Fruit fly (Drosophila melanogaster) whole organism, embryonic: ENCODE results near the gene Dsp1.
A peak's percentile ranks its signal among the peaks of the same experiment; 100 is the strongest.

Source experiments
- CG10209 ChIP-seq: fragments of 200-800 bp; sonication (Bioruptor generic); optimal IDR thresholded peaks from 3 replicates; lab custom pipeline; 2017; ENCODE audit warnings: missing biosample characterization, mild to moderate bottlenecking, missing genetic modification characterization, missing genetic modification reagents
- CG11085 ChIP-seq: fragments of 200-800 bp; sonication (Bioruptor generic); IDR thresholded peaks from 2 replicates; pipeline ENCODE4 v1.3.6; 2022; ENCODE audit warnings: missing biosample characterization, missing genetic modification characterization
- CG11398 ChIP-seq: fragments of 200-800 bp; sonication (Bioruptor generic); optimal IDR thresholded peaks from 2 replicates; lab custom pipeline; 2016; ENCODE audit warnings: missing biosample characterization, missing genetic modification characterization
- CG12104 ChIP-seq: fragments of 200-800 bp; sonication (Bioruptor generic); optimal IDR thresholded peaks from 3 replicates; lab custom pipeline; 2016; ENCODE audit warnings: missing biosample characterization, missing genetic modification characterization
- CG13894 ChIP-seq: fragments of 200-800 bp; sonication (Bioruptor generic); optimal IDR thresholded peaks from 3 replicates; lab custom pipeline; 2018; ENCODE audit warnings: missing biosample characterization, mild to moderate bottlenecking, missing genetic modification characterization, moderate library complexity
- CG14710 ChIP-seq: fragments of 200-800 bp; sonication (Bioruptor generic); optimal IDR thresholded peaks from 3 replicates; lab custom pipeline; 2019; ENCODE audit warnings: missing biosample characterization, mild to moderate bottlenecking, missing genetic modification characterization, moderate library complexity
- CG14965 ChIP-seq: fragments of 200-800 bp; sonication (Bioruptor generic); optimal IDR thresholded peaks from 2 replicates; lab custom pipeline; 2016; ENCODE audit warnings: missing biosample characterization, missing genetic modification characterization, borderline replicate concordance
- CG1647 ChIP-seq: fragments of 200-800 bp; sonication (Bioruptor generic); optimal IDR thresholded peaks from 3 replicates; lab custom pipeline; 2016; ENCODE audit warnings: missing biosample characterization, missing genetic modification characterization
- CG16815 ChIP-seq: fragments of 200-800 bp; sonication (Bioruptor generic); optimal IDR thresholded peaks from 3 replicates; lab custom pipeline; 2017; ENCODE audit warnings: missing biosample characterization, mild to moderate bottlenecking, missing genetic modification characterization
- CG18011 ChIP-seq: fragments of 200-800 bp; sonication (Bioruptor generic); optimal IDR thresholded peaks from 2 replicates; lab custom pipeline; 2017; ENCODE audit warnings: missing biosample characterization, missing genetic modification characterization, mild to moderate bottlenecking, moderate library complexity, missing genotype
- CG18599 ChIP-seq: fragments of 200-800 bp; sonication (Bioruptor generic); optimal IDR thresholded peaks from 3 replicates; lab custom pipeline; 2017; ENCODE audit warnings: missing biosample characterization, missing genetic modification characterization, mild to moderate bottlenecking, moderate library complexity, missing genetic modification reagents
- CG2129 ChIP-seq: fragments of 200-800 bp; sonication (Bioruptor generic); IDR thresholded peaks from 2 replicates; pipeline ENCODE4 v1.3.6; 2022; ENCODE audit warnings: missing biosample characterization, missing genetic modification characterization; ENCODE audit not compliant: partially characterized antibody
- CG30403 ChIP-seq: fragments of 200-800 bp; sonication (Bioruptor generic); optimal IDR thresholded peaks from 3 replicates; lab custom pipeline; 2016; ENCODE audit warnings: missing biosample characterization, missing genetic modification characterization
- CG31441 ChIP-seq: fragments of 200-800 bp; sonication (Bioruptor generic); IDR thresholded peaks from 2 replicates; pipeline ENCODE4 v1.3.6; 2022; ENCODE audit warnings: missing biosample characterization, missing genetic modification characterization
- CG32532 ChIP-seq: fragments of 200-800 bp; sonication (Bioruptor generic); IDR thresholded peaks from 2 replicates; pipeline ENCODE4 v1.3.6; 2022; ENCODE audit warnings: missing biosample characterization, missing genetic modification characterization
- CG3838 ChIP-seq: fragments of 200-800 bp; sonication (Bioruptor generic); optimal IDR thresholded peaks from 3 replicates; lab custom pipeline; 2016; ENCODE audit warnings: missing biosample characterization, missing genetic modification characterization
- CG5180 ChIP-seq: fragments of 200-800 bp; sonication (Bioruptor generic); optimal IDR thresholded peaks from 3 replicates; lab custom pipeline; 2017; ENCODE audit warnings: missing biosample characterization, missing genetic modification characterization, mild to moderate bottlenecking, moderate library complexity, missing genetic modification reagents
- CG6254 ChIP-seq: fragments of 200-800 bp; sonication (Bioruptor generic); optimal IDR thresholded peaks from 3 replicates; lab custom pipeline; 2017; ENCODE audit warnings: mild to moderate bottlenecking, missing biosample characterization, missing genetic modification reagents, missing genetic modification characterization
- CG6683 ChIP-seq: fragments of 200-800 bp; sonication (Bioruptor generic); optimal IDR thresholded peaks from 2 replicates; lab custom pipeline; 2017; ENCODE audit warnings: missing biosample characterization, mild to moderate bottlenecking, missing genetic modification characterization, missing genetic modification reagents
- CG7556 ChIP-seq: fragments of 200-800 bp; sonication (Bioruptor generic); optimal IDR thresholded peaks from 2 replicates; lab custom pipeline; 2017; ENCODE audit warnings: missing biosample characterization, mild to moderate bottlenecking, missing genetic modification characterization
- CG7928 ChIP-seq: fragments of 200-800 bp; sonication (Bioruptor generic); optimal IDR thresholded peaks from 2 replicates; lab custom pipeline; 2017; ENCODE audit warnings: missing biosample characterization, mild to moderate bottlenecking, missing genetic modification characterization
- Doc2 ChIP-seq: fragments of 200-800 bp; sonication (Bioruptor generic); IDR thresholded peaks from 2 replicates; pipeline ENCODE4 v1.3.6; 2022; ENCODE audit warnings: missing biosample characterization, missing genetic modification characterization
- ERR ChIP-seq: fragments of 200-800 bp; sonication (Bioruptor generic); optimal IDR thresholded peaks from 2 replicates; lab custom pipeline; 2016; ENCODE audit warnings: missing biosample characterization, missing genetic modification characterization
- Eip74EF ChIP-seq, 2 experiments: fragments of 200-800 bp in 1 of 2; fragments of >200 bp in 1 of 2; sonication (Bioruptor generic) in 1 of 2; optimal IDR thresholded peaks; 2 replicates each; lab custom pipeline; 2017 to 2019; ENCODE audit warnings: missing biosample characterization in 2 of 2, missing genetic modification characterization in 2 of 2, mild to moderate bottlenecking in 1 of 2, moderate library complexity in 1 of 2
- Ets65A ChIP-seq: fragments of 200-800 bp; sonication (Bioruptor generic); peaks from one replicate; lab custom pipeline; 2016; ENCODE audit warnings: missing biosample characterization, missing genetic modification characterization
- GATAe ChIP-seq: fragments of 200-800 bp; sonication (Bioruptor generic); conservative IDR thresholded peaks from 2 replicates; pipeline ENCODE4 v1.3.6; 2022; ENCODE audit warnings: missing biosample characterization, missing genetic modification characterization
- HLH54F ChIP-seq: fragments of 200-800 bp; sonication (Bioruptor generic); optimal IDR thresholded peaks from 3 replicates; lab custom pipeline; 2016; ENCODE audit warnings: missing biosample characterization, missing genetic modification characterization
- Hr3 ChIP-seq: fragments of 200-800 bp; sonication (Bioruptor generic); optimal IDR thresholded peaks from 3 replicates; lab custom pipeline; 2016; ENCODE audit warnings: missing biosample characterization, missing genetic modification characterization
- Hr51 ChIP-seq, 2 experiments: fragments of 200-800 bp; sonication (Bioruptor generic); optimal IDR thresholded peaks; 2 replicates in 1 of 2; 3 replicates in 1 of 2; lab custom pipeline; 2016 to 2018; ENCODE audit warnings: missing biosample characterization in 2 of 2, missing genetic modification characterization in 2 of 2, mild to moderate bottlenecking in 1 of 2, moderate library complexity in 1 of 2
- Poxn ChIP-seq: fragments of 200-800 bp; sonication (Bioruptor generic); IDR thresholded peaks from 2 replicates; pipeline ENCODE4 v1.3.6; 2022; ENCODE audit warnings: missing biosample characterization, missing genetic modification characterization
- Ravus ChIP-seq: fragments of 200-800 bp; sonication (Bioruptor generic); IDR thresholded peaks from 2 replicates; pipeline ENCODE4 v1.3.6; 2022; ENCODE audit warnings: missing biosample characterization, missing genetic modification characterization
- Six4 ChIP-seq: fragments of 200-800 bp; sonication (Bioruptor generic); optimal IDR thresholded peaks from 2 replicates; lab custom pipeline; 2016; ENCODE audit warnings: missing biosample characterization, missing genetic modification characterization
- az2 ChIP-seq: fragments of 200-800 bp; sonication (Bioruptor generic); optimal IDR thresholded peaks from 3 replicates; lab custom pipeline; 2016; ENCODE audit warnings: missing biosample characterization, missing genetic modification characterization
- bsh ChIP-seq, 2 experiments: fragments of 200-800 bp; sonication (Bioruptor generic); optimal IDR thresholded peaks; 2 replicates each; lab custom pipeline; 2017 to 2018; ENCODE audit warnings: mild to moderate bottlenecking in 2 of 2, missing biosample characterization in 2 of 2, missing genetic modification characterization in 2 of 2, moderate library complexity in 1 of 2
- chm ChIP-seq: fragments of 200-800 bp; sonication (Bioruptor generic); IDR thresholded peaks from 2 replicates; pipeline ENCODE4 v1.3.6; 2022; ENCODE audit warnings: missing biosample characterization, missing genetic modification characterization
- dimm ChIP-seq: fragments of 200-800 bp; sonication (Bioruptor generic); IDR thresholded peaks from 2 replicates; pipeline ENCODE4 v1.3.6; 2022; ENCODE audit warnings: missing biosample characterization, missing genetic modification characterization
- ind ChIP-seq: fragments of 200-800 bp; sonication (Bioruptor generic); optimal IDR thresholded peaks from 3 replicates; lab custom pipeline; 2016; ENCODE audit warnings: missing biosample characterization, missing genetic modification characterization
- jigr1 ChIP-seq: fragments of 200-800 bp; sonication (Bioruptor generic); IDR thresholded peaks from 3 replicates; pipeline ENCODE4 v1.3.6; 2022; ENCODE audit warnings: missing biosample characterization, missing genetic modification characterization
- klu ChIP-seq: fragments of 200-800 bp; sonication (Bioruptor generic); IDR thresholded peaks from 2 replicates; pipeline ENCODE4 v1.3.6; 2022; ENCODE audit warnings: missing biosample characterization, missing genetic modification characterization
- knrl ChIP-seq: fragments of 200-800 bp; sonication (Bioruptor generic); IDR thresholded peaks from 3 replicates; pipeline ENCODE4 v1.3.6; 2022; ENCODE audit warnings: missing biosample characterization, missing genetic modification characterization; ENCODE audit not compliant: partially characterized antibody
- pan ChIP-seq, 4 experiments: fragments of >200 bp in 3 of 4; fragments of 200-800 bp in 1 of 4; sonication (Bioruptor generic) in 1 of 4; optimal IDR thresholded peaks in 3 of 4; IDR thresholded peaks in 1 of 4; 2 replicates each; pipeline versions ENCODE4 v1.3.6 to Lab custom; 2017 to 2022; ENCODE audit warnings: missing biosample characterization in 2 of 4, missing genetic modification characterization in 2 of 4, mixed read lengths in 1 of 4
- pros ChIP-seq: fragments of 200-800 bp; sonication (Bioruptor generic); optimal IDR thresholded peaks from 3 replicates; lab custom pipeline; 2019; ENCODE audit warnings: missing biosample characterization, mild to moderate bottlenecking, missing genetic modification characterization, moderate library complexity
- rib ChIP-seq: fragments of 200-800 bp; sonication (Bioruptor generic); IDR thresholded peaks from 2 replicates; pipeline ENCODE4 v1.3.6; 2022; ENCODE audit warnings: missing biosample characterization, missing genetic modification characterization
- ro ChIP-seq: fragments of 200-800 bp; sonication (Bioruptor generic); IDR thresholded peaks from 2 replicates; pipeline ENCODE4 v1.3.6; 2022; ENCODE audit warnings: missing biosample characterization, missing genetic modification characterization
- run ChIP-seq: fragments of 200-800 bp; sonication (Bioruptor generic); optimal IDR thresholded peaks from 3 replicates; lab custom pipeline; 2018; ENCODE audit warnings: missing biosample characterization, mild to moderate bottlenecking, missing genetic modification characterization
- sens-2 ChIP-seq: fragments of 200-800 bp; sonication (Bioruptor generic); IDR thresholded peaks from 2 replicates; pipeline ENCODE4 v1.3.6; 2022; ENCODE audit warnings: missing biosample characterization, missing genetic modification characterization
- ssp ChIP-seq: fragments of 200-800 bp; sonication (Bioruptor generic); IDR thresholded peaks from 2 replicates; pipeline ENCODE4 v1.3.6; 2022; ENCODE audit warnings: missing biosample characterization, missing genetic modification characterization
- zfh1 ChIP-seq: fragments of 200-800 bp; sonication (Bioruptor generic); IDR thresholded peaks from 3 replicates; pipeline ENCODE4 v1.3.6; 2022; ENCODE audit warnings: missing biosample characterization, missing genetic modification characterization

Gene Dsp1

DNA sequence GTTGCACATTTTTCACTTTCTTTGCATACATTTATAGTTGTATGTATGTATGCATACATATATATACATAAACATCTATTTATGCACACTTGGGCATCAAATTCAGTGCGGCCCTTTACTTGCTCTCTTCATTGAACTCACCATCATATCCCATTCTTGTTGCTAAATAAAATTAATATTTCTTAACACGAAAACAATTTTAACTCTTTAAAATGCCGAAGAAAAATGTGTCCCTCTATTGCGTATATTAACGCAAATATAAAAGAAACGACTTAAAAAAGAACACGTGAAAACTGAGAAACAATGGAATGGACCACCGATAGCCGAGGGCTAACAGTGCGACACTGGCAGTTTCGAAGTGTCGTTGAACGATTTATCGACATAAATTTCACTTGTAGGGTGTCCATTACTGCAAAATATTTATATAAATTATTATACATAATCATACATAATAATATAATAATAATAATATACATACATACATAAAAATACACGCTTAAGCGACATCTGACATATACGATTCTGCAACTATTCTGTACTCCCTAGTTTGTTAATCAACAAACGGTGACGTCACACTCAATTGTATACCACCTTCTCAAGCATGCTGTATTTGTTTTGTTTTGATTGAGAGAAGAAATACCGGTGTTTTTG, 25.4 kb downstream of the Dsp1 start, which contains the start of the genes U2af50 and PIG-Q (continued):
- peak; percentile 90 for TF ChIP-seq CG7556
- peak; percentile 45 for TF ChIP-seq HLH54F (GFP tag; lab: Kevin White, UChicago)
- TF ChIP-seq az2 (GFP tag; lab: Kevin White, UChicago) = peak; percentile 92
- TF ChIP-seq chm = no peak
- TF ChIP-seq Poxn = peak; percentile 68
- peak; percentile 94 for TF ChIP-seq Hr3
- TF ChIP-seq ERR (GFP tag; lab: Kevin White, UChicago) = no peak
- peak; percentile 43 for TF ChIP-seq CG1647 (GFP tag; lab: Kevin White, UChicago)
- TF ChIP-seq Ets65A (GFP tag; lab: Kevin White, UChicago) = peak; percentile 83
- TF ChIP-seq Hr51 (GFP tag; optimal IDR thresholded peaks at IDR 0.05; lab: Kevin White, UChicago) = peak; percentile 45 to 94
- TF ChIP-seq CG18599 (GFP tag; lab: Kevin White, UChicago) = peak; percentile 92
- TF ChIP-seq klu (GFP tag; lab: Robert Waterston, UW) = no peak
- TF ChIP-seq CG31441 = no peak; the same call in 1 of the 2 replicates
- no peak for TF ChIP-seq CG5180 (GFP tag; lab: Kevin White, UChicago)
- TF ChIP-seq CG32532 = peak; percentile 94
- TF ChIP-seq CG18011 (GFP tag; lab: Kevin White, UChicago) = peak; percentile 62
- TF ChIP-seq GATAe = peak; percentile 71
- TF ChIP-seq jigr1 = no peak; the same call in 2 of the 3 replicates
- peak; percentile 18 for TF ChIP-seq pros (GFP tag; lab: Kevin White, UChicago)
- no peak for TF ChIP-seq Doc2 (GFP tag; lab: Robert Waterston, UW)
- peak; percentile 91 for TF ChIP-seq ssp (GFP tag; lab: Robert Waterston, UW)
- peak; percentile 77 to 96 for TF ChIP-seq bsh (GFP tag; optimal IDR thresholded peaks at IDR 0.05; lab: Kevin White, UChicago)
- TF ChIP-seq CG30403 (GFP tag; lab: Kevin White, UChicago) = peak; percentile 87
- TF ChIP-seq CG12104 (GFP tag; lab: Kevin White, UChicago) = peak; percentile 73
- TF ChIP-seq CG10209 = peak; percentile 93
- TF ChIP-seq sens-2 = no peak; the same call in 1 of the 2 replicates
- TF ChIP-seq zfh1 = peak; percentile 93
- TF ChIP-seq ro (GFP tag; lab: Robert Waterston, UW) = peak; percentile 82
- TF ChIP-seq CG16815 = peak; percentile 87
- TF ChIP-seq rib (GFP tag; lab: Robert Waterston, UW) = peak; percentile 70
- no peak for TF ChIP-seq Eip74EF (GFP tag; optimal IDR thresholded peaks at IDR 0.05; lab: Kevin White, UChicago)
- TF ChIP-seq Ravus (GFP tag; lab: Robert Waterston, UW) = peak; percentile 70
- TF ChIP-seq CG13894 = peak; percentile 90
- TF ChIP-seq CG7928 (GFP tag; lab: Kevin White, UChicago) = peak; percentile 68
- no peak; the same call in 1 of the 2 replicates for TF ChIP-seq CG11085
- TF ChIP-seq knrl = no peak; the same call in none of the 3 replicates
- TF ChIP-seq dimm (GFP tag; lab: Robert Waterston, UW) = no peak
- TF ChIP-seq CG3838 (GFP tag; lab: Kevin White, UChicago) = peak; percentile 60
- TF ChIP-seq pan (optimal IDR thresholded peaks at IDR 0.05; lab: Kevin White, UChicago) = no peak
- TF ChIP-seq pan (GFP tag; optimal IDR thresholded peaks at IDR 0.05 in 1 of 2, IDR thresholded peaks at IDR 0.05 in 1 of 2) = peak in 1 of 2 experiments; percentile 92
- TF ChIP-seq ind (GFP tag; lab: Kevin White, UChicago) = peak; percentile 93
- TF ChIP-seq CG14710 (tag; lab: Kevin White, UChicago) = peak; percentile 97
- TF ChIP-seq CG6683 = peak; percentile 74
- TF ChIP-seq run (tag; lab: Kevin White, UChicago) = peak; percentile 85
- peak; percentile 86 for TF ChIP-seq CG6254 (GFP tag; lab: Kevin White, UChicago)
- TF ChIP-seq Six4 (GFP tag; lab: Kevin White, UChicago) = peak; percentile 89
- no peak for TF ChIP-seq CG2129 (GFP tag; lab: Robert Waterston, UW)
- TF ChIP-seq CG11398 (GFP tag; lab: Kevin White, UChicago) = peak; percentile 30
- TF ChIP-seq CG14965 = no peak
